Fruit fly (Drosophila melanogaster) whole organism, embryonic: Measurements from ENCODE around the gene CG2818.
A peak's percentile ranks its signal among the peaks of the same experiment; 100 is the strongest.

Source experiments
- Atf6 ChIP-seq: fragments of 200-800 bp; sonication (Bioruptor generic); IDR thresholded peaks from 2 replicates; pipeline ENCODE4 v1.3.6; 2022; ENCODE audit warnings: missing biosample characterization, missing genetic modification characterization
- B-H2 ChIP-seq: fragments of 200-800 bp; sonication (Bioruptor generic); optimal IDR thresholded peaks from 2 replicates; lab custom pipeline; 2018; ENCODE audit warnings: missing biosample characterization, mild to moderate bottlenecking, missing genetic modification characterization
- CG10959 ChIP-seq: fragments of 200-800 bp; sonication (Bioruptor generic); IDR thresholded peaks from 2 replicates; pipeline ENCODE4 v1.3.6; 2022; ENCODE audit warnings: missing biosample characterization, missing genetic modification characterization
- CG11085 ChIP-seq: fragments of 200-800 bp; sonication (Bioruptor generic); IDR thresholded peaks from 2 replicates; pipeline ENCODE4 v1.3.6; 2022; ENCODE audit warnings: missing biosample characterization, missing genetic modification characterization
- CG11456 ChIP-seq: fragments of 200-800 bp; sonication (Bioruptor generic); IDR thresholded peaks from 3 replicates; pipeline ENCODE4 v1.3.6; 2022; ENCODE audit warnings: missing biosample characterization, missing genetic modification characterization
- CG1792 ChIP-seq: fragments of 200-800 bp; sonication (Bioruptor generic); optimal IDR thresholded peaks from 2 replicates; lab custom pipeline; 2016; ENCODE audit warnings: missing biosample characterization, missing genetic modification characterization
- CG18764 ChIP-seq: fragments of 200-800 bp; sonication (Bioruptor generic); optimal IDR thresholded peaks from 3 replicates; lab custom pipeline; 2016; ENCODE audit warnings: missing biosample characterization, missing genetic modification characterization
- CG2116 ChIP-seq: fragments of 200-800 bp; sonication (Bioruptor generic); optimal IDR thresholded peaks from 3 replicates; lab custom pipeline; 2018; ENCODE audit warnings: missing biosample characterization, mild to moderate bottlenecking, missing genetic modification characterization
- CG2199 ChIP-seq: fragments of 200-800 bp; sonication (Bioruptor generic); IDR thresholded peaks from 3 replicates; pipeline ENCODE4 v1.3.6; 2022; ENCODE audit warnings: missing biosample characterization, missing genetic modification characterization
- Deaf1 ChIP-seq: fragments of 200-800 bp; optimal IDR thresholded peaks from 3 replicates; lab custom pipeline; 2019; ENCODE audit warnings: missing biosample characterization, mild to moderate bottlenecking, missing genetic modification characterization, moderate library complexity
- Dp ChIP-seq: fragments of 200-800 bp; sonication (Bioruptor generic); optimal IDR thresholded peaks from 2 replicates; lab custom pipeline; 2018; ENCODE audit warnings: missing biosample characterization, mild to moderate bottlenecking, missing genetic modification characterization, moderate library complexity
- E2f2 ChIP-seq: fragments of 200-800 bp; sonication (Bioruptor generic); IDR thresholded peaks from 2 replicates; pipeline ENCODE4 v1.3.6; 2022; ENCODE audit warnings: missing biosample characterization, missing genetic modification characterization
- HLH4C ChIP-seq: fragments of 200-800 bp; sonication (Bioruptor generic); IDR thresholded peaks from 3 replicates; pipeline ENCODE4 v1.3.6; 2022; ENCODE audit warnings: missing biosample characterization, missing genetic modification characterization; ENCODE audit not compliant: partially characterized antibody
- Hmx ChIP-seq: fragments of 200-800 bp; sonication (Bioruptor generic); optimal IDR thresholded peaks from 2 replicates; lab custom pipeline; 2016; ENCODE audit warnings: missing biosample characterization, missing genetic modification characterization
- Lpt ChIP-seq: fragments of >200 bp; optimal IDR thresholded peaks from 2 replicates; lab custom pipeline; 2018; ENCODE audit warnings: missing biosample characterization, missing genetic modification characterization
- Pdp1 ChIP-seq, 2 experiments: fragments of 200-800 bp; sonication (Bioruptor generic); optimal IDR thresholded peaks; 3 replicates each; lab custom pipeline; 2016; ENCODE audit warnings: missing biosample characterization in 2 of 2, missing genetic modification characterization in 2 of 2, mild to moderate bottlenecking in 1 of 2, moderate library complexity in 1 of 2
- Ravus ChIP-seq: fragments of 200-800 bp; sonication (Bioruptor generic); IDR thresholded peaks from 2 replicates; pipeline ENCODE4 v1.3.6; 2022; ENCODE audit warnings: missing biosample characterization, missing genetic modification characterization
- Side ChIP-seq: fragments of 200-800 bp; sonication (Bioruptor generic); optimal IDR thresholded peaks from 2 replicates; lab custom pipeline; 2016; ENCODE audit warnings: missing biosample characterization, missing genetic modification characterization
- Tbp ChIP-seq: fragments of >200 bp; optimal IDR thresholded peaks from 2 replicates; lab custom pipeline; 2018; ENCODE audit warnings: missing biosample characterization, missing genetic modification characterization
- Trl ChIP-seq, 3 experiments: fragments of >200 bp in 2 of 3; fragments of 200-800 bp in 1 of 3; sonication (Bioruptor generic) in 1 of 3; optimal IDR thresholded peaks; 2 replicates in 1 of 3; 3 replicates in 2 of 3; lab custom pipeline; 2016 to 2017; ENCODE audit warnings: missing biosample characterization in 1 of 3, missing genetic modification characterization in 1 of 3
- ap ChIP-seq: fragments of 200-800 bp; sonication (Bioruptor generic); IDR thresholded peaks from 2 replicates; pipeline ENCODE4 v1.3.6; 2022; ENCODE audit warnings: missing biosample characterization, missing genetic modification characterization
- bab2 ChIP-seq: fragments of 200-800 bp; sonication (Bioruptor generic); optimal IDR thresholded peaks from 2 replicates; lab custom pipeline; 2016; ENCODE audit warnings: missing biosample characterization, missing genetic modification characterization
- cg ChIP-seq: fragments of 200-800 bp; sonication (Bioruptor generic); optimal IDR thresholded peaks from 3 replicates; lab custom pipeline; 2019; ENCODE audit warnings: missing biosample characterization, mild to moderate bottlenecking, missing genetic modification characterization, moderate library complexity
- dati ChIP-seq: fragments of 200-800 bp; sonication (Bioruptor generic); IDR thresholded peaks from 2 replicates; pipeline ENCODE4 v1.3.6; 2022; ENCODE audit warnings: missing biosample characterization, missing genetic modification characterization
- dmrt99B ChIP-seq: fragments of 200-800 bp; sonication (Bioruptor generic); optimal IDR thresholded peaks from 2 replicates; lab custom pipeline; 2018; ENCODE audit warnings: missing biosample characterization, mild to moderate bottlenecking, missing genetic modification characterization, moderate library complexity
- dysf ChIP-seq: fragments of 200-800 bp; sonication (Bioruptor generic); IDR thresholded peaks from 3 replicates; pipeline ENCODE4 v1.3.6; 2022; ENCODE audit warnings: missing biosample characterization, missing genetic modification characterization
- eve ChIP-seq, 2 experiments: fragments of >200 bp; optimal IDR thresholded peaks; 2 replicates each; lab custom pipeline; 2017; ENCODE audit warnings: missing biosample characterization in 2 of 2, missing genetic modification characterization in 2 of 2
- ewg ChIP-seq: fragments of 200-800 bp; sonication (Bioruptor generic); optimal IDR thresholded peaks from 3 replicates; lab custom pipeline; 2017; ENCODE audit warnings: mild to moderate bottlenecking, missing biosample characterization, missing genetic modification reagents, missing genetic modification characterization
- gcm ChIP-seq: fragments of 200-800 bp; sonication (Bioruptor generic); optimal IDR thresholded peaks from 2 replicates; lab custom pipeline; 2019; ENCODE audit warnings: missing biosample characterization, mild to moderate bottlenecking, missing genetic modification characterization, moderate library complexity
- grau ChIP-seq: fragments of 200-800 bp; optimal IDR thresholded peaks from 3 replicates; lab custom pipeline; 2019; ENCODE audit warnings: missing biosample characterization, mild to moderate bottlenecking, missing genetic modification characterization, moderate library complexity
- ham ChIP-seq: fragments of 200-800 bp; sonication (Bioruptor generic); IDR thresholded peaks from 2 replicates; pipeline ENCODE4 v1.3.6; 2022; ENCODE audit warnings: missing biosample characterization, missing genetic modification characterization
- kni ChIP-seq: fragments of 200-800 bp; sonication (Bioruptor generic); optimal IDR thresholded peaks from 3 replicates; lab custom pipeline; 2017; ENCODE audit warnings: mild to moderate bottlenecking, missing biosample characterization, missing genetic modification reagents, missing genetic modification characterization
- psq ChIP-seq: fragments of 200-800 bp; sonication (Bioruptor generic); optimal IDR thresholded peaks from 2 replicates; lab custom pipeline; 2017; ENCODE audit warnings: missing biosample characterization, missing genetic modification characterization
- pzg ChIP-seq: fragments of 200-800 bp; sonication (Bioruptor generic); optimal IDR thresholded peaks from 3 replicates; lab custom pipeline; 2018; ENCODE audit warnings: missing biosample characterization, mild to moderate bottlenecking, missing genetic modification characterization, moderate library complexity
- sens ChIP-seq: fragments of 200-800 bp; sonication (Bioruptor generic); peaks from one replicate; lab custom pipeline; 2016; ENCODE audit warnings: missing biosample characterization, missing genetic modification characterization
- slbo ChIP-seq: fragments of 200-800 bp; sonication (Bioruptor generic); IDR thresholded peaks from 2 replicates; pipeline ENCODE4 v1.3.6; 2022; ENCODE audit warnings: missing biosample characterization, missing genetic modification characterization

The CG2818 gene

DNA sequence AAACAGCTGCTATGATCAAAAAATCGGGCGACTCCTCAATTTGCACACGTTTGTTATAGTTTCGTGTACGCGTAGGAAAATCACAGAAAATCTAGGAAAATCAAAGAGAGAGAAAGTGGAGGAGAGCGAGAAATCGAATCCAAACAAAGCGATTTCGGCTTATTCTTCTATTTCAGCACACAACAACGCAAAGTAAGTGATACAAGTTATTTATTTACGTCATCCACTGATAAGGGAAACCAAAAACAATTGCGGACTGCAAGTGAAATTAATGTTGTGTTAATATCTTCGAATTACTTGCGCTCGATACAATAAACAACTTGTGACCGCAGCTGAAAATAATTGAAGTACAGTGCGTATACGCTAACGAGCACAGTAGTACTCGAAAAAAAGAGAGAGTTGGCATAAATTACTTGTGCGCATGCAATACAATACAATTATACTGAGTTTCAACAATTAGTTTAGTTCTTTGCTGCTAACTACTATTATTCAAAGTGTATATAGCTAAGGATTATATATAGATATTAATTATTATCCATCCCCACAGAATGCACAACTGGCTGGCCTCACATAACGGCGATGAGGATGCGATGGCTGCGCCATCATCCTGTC lies 491 bp downstream of the CG2818 start:
- TF ChIP-seq sens (peak; percentile 43), Pdp1 (GFP tag; optimal IDR thresholded peaks at IDR 0.05; lab: Kevin White, UChicago) (peak in 1 of 2 experiments; percentile 77), B-H2 (GFP tag; lab: Kevin White, UChicago) (no peak), Hmx (GFP tag; lab: Kevin White, UChicago) (no peak), ap (GFP tag; lab: Robert Waterston, UW) (peak; percentile 18; the same call in 1 of the 2 replicates), CG2199 (GFP tag; lab: Robert Waterston, UW) (0 out of 3 replicates have a peak, but pooled peaks have one; percentile 26), grau (tag; lab: Kevin White, UChicago) (peak; percentile 88), Atf6 (GFP tag; lab: Robert Waterston, UW) (0 out of 2 replicates have a peak, but pooled peaks have one; percentile 8), Trl (optimal IDR thresholded peaks at IDR 0.05; lab: Kevin White, UChicago) (peak in 1 of 2 experiments; percentile 13), Trl (GFP tag; optimal IDR thresholded peaks at IDR 0.05; lab: Kevin White, UChicago) (no peak), kni (GFP tag; lab: Kevin White, UChicago) (no peak), eve (GFP tag; optimal IDR thresholded peaks at IDR 0.05; lab: Kevin White, UChicago) (peak in 1 of 2 experiments; percentile 89)

DNA sequence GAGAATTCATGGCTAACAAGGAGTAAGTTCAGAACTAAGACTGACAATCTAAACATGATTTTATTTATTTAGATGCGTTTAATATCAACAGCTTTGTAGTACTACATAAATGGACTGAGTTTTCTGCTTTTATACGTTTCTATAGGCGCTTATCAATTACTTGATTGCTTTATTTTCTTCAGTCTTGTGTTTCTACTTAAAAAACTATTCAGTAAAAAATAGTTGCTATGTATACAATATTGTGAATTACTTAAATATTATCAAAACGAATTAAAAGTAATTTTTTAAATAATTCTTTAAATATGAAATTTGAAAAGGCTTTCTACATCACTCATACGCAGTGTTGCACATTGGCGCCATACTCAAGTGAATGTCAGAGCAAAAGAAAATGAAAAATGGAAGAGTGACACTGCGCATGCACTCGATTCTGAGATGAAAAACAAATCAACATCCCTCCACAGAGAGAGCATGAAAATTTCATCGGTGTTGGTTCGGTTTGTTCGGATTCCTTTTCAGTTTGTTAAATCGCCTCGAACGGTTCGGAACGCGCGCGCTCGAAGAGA lies 4.6 kb downstream of the CG2818 start, which contains the start of the genes lectin-24A and Shaw:
lectin-24A (minus strand) TSS at position 101 of the 563 bp plus-strand sequence.
Shaw (plus strand) TSS at position 513 of the 563 bp plus-strand sequence.
- TF ChIP-seq Deaf1 (tag; lab: Kevin White, UChicago): peak; percentile 73
- TF ChIP-seq HLH4C (GFP tag; lab: Robert Waterston, UW): no peak
- no peak for TF ChIP-seq Hmx (GFP tag; lab: Kevin White, UChicago)
- no peak for TF ChIP-seq Ravus (GFP tag; lab: Robert Waterston, UW)
- no peak for TF ChIP-seq dmrt99B
- no peak for TF ChIP-seq CG1792 (GFP tag; lab: Kevin White, UChicago)
- TF ChIP-seq CG11456 (GFP tag; lab: Robert Waterston, UW): no peak
- TF ChIP-seq ewg (GFP tag; lab: Kevin White, UChicago): peak; percentile 83
- TF ChIP-seq bab2 (GFP tag; lab: Kevin White, UChicago): no peak
- no peak for TF ChIP-seq dysf (GFP tag; lab: Robert Waterston, UW)
- TF ChIP-seq Trl (optimal IDR thresholded peaks at IDR 0.05; lab: Kevin White, UChicago): no peak
- TF ChIP-seq Trl (GFP tag; optimal IDR thresholded peaks at IDR 0.05; lab: Kevin White, UChicago): no peak
- no peak for TF ChIP-seq CG18764
- peak; percentile 48 for TF ChIP-seq CG2116 (GFP tag; lab: Kevin White, UChicago)
- peak; percentile 19 for TF ChIP-seq Dp
- no peak for TF ChIP-seq CG11085 (GFP tag; lab: Robert Waterston, UW)
- TF ChIP-seq Tbp (GFP tag; lab: Kevin White, UChicago): no peak
- TF ChIP-seq gcm (GFP tag; lab: Kevin White, UChicago): no peak
- TF ChIP-seq E2f2: peak; percentile 36; the same call in 1 of the 2 replicates
- TF ChIP-seq Side: no peak
- no peak for TF ChIP-seq slbo (GFP tag; lab: Robert Waterston, UW)
- TF ChIP-seq psq (GFP tag; lab: Kevin White, UChicago): peak; percentile 31
- no peak for TF ChIP-seq cg (GFP tag; lab: Kevin White, UChicago)
- TF ChIP-seq pzg (GFP tag; lab: Kevin White, UChicago): peak; percentile 2
- TF ChIP-seq CG10959 (GFP tag; lab: Robert Waterston, UW): no peak
- no peak for TF ChIP-seq Lpt
- TF ChIP-seq dati: no peak
- TF ChIP-seq ham (GFP tag; lab: Robert Waterston, UW): no peak
